Fruit fly (Drosophila melanogaster): ENCODE measurements around the gene ear.
A peak's percentile ranks its signal among the peaks of the same experiment; 100 is the strongest.

Gene ear

DNA sequence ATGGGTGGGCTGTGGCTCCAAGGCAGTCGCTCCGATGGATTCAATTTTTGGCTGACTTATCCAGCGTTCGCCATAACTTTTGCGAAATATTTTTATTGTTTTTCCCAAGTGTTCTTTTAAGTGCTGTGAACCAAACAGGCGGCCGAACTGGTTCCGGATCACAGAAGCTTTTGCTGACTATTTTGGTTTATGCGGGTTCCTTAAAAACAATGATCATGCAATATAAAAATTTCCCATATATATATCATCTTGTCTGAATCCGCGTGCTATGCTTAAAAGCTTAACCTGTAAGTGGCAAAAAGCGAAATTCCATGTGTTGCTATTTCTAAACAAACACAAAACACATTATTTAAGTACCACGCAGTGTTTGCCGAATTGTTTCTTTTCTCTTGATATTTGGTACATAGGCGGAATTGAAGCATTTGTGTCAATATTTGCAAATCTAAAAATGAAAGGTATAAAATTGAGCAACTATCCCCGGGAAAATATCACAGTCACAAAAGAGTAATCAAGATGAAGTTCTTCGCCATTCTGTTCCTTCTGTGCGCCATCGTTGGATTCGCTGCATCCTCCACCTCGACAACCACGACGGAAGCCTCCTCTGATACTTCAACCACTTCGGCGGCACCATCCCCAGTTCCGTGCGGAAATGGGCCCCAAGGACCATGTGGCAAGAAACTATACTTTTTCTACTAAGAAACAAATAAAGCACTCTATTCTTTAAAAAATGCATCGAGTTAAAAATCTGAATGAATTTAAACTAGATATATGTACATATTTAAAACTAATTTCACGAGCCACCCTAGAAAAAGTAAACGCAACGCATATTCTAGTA is 427 bp upstream of the ear start, which contains the start of the genes CG6276 and CG44040 (continued):
- TF ChIP-seq B-H2 (GFP tag; optimal IDR thresholded peaks at IDR 0.05) (peak; percentile 45), chif (GFP tag; optimal IDR thresholded peaks at IDR 0.05) (peak in 1 of 2 experiments; percentile 25), mirr (GFP tag; optimal IDR thresholded peaks at IDR 0.05) (no peak), gro (GFP tag; optimal IDR thresholded peaks at IDR 0.05) (peak; percentile 37), gsb-n (tag; optimal IDR thresholded peaks at IDR 0.05) (peak; percentile 2), CG18476 (GFP tag; optimal IDR thresholded peaks at IDR 0.05) (no peak), Deaf1 (tag; optimal IDR thresholded peaks at IDR 0.05) (no peak), Mad (GFP tag; optimal IDR thresholded peaks at IDR 0.05) (no peak), wdn (GFP tag; IDR thresholded peaks at IDR 0.05) (no peak), CG17361 (GFP tag; IDR thresholded peaks at IDR 0.05) (peak; percentile 67), cad (GFP tag; optimal IDR thresholded peaks at IDR 0.05) (no peak), nom (GFP tag; optimal IDR thresholded peaks at IDR 0.05) (peak; percentile 15), Dll (GFP tag; IDR thresholded peaks at IDR 0.05; ENCODE audit: partially characterized antibody) (no peak), z (GFP tag; IDR thresholded peaks at IDR 0.05) (no peak), gt (GFP tag; IDR thresholded peaks at IDR 0.05) (no peak), btn (GFP tag; optimal IDR thresholded peaks at IDR 0.05) (no peak), Dbx (GFP tag; IDR thresholded peaks at IDR 0.05) (peak; percentile 40; the same call in 1 of the 3 replicates), Hey (tag; optimal IDR thresholded peaks at IDR 0.05) (no peak), caup (GFP tag; optimal IDR thresholded peaks at IDR 0.05; ENCODE audit: severe bottlenecking) (peak; percentile 60), CG3995 (GFP tag; optimal IDR thresholded peaks at IDR 0.05) (peak; percentile 46), CG16863 (GFP tag; optimal IDR thresholded peaks at IDR 0.05) (peak; percentile 9), pfk (GFP tag; optimal IDR thresholded peaks at IDR 0.05) (no peak), klu (GFP tag; IDR thresholded peaks at IDR 0.05) (0 out of 2 replicates have a peak, but pooled peaks have one; percentile 14), maf-S (GFP tag; optimal IDR thresholded peaks at IDR 0.05) (no peak), luna (GFP tag; optimal IDR thresholded peaks at IDR 0.05) (peak; percentile 34), kni (GFP tag; optimal IDR thresholded peaks at IDR 0.05) (no peak), al (GFP tag; IDR thresholded peaks at IDR 0.05) (peak; percentile 9; the same call in 1 of the 2 replicates), CG15073 (GFP tag; optimal IDR thresholded peaks at IDR 0.05) (no peak), CG4820 (GFP tag; optimal IDR thresholded peaks at IDR 0.05) (peak; percentile 99), CG8478 (optimal IDR thresholded peaks at IDR 0.05) (no peak), lilli (GFP tag; optimal IDR thresholded peaks at IDR 0.05) (peak; percentile 64), CG1603 (tag; optimal IDR thresholded peaks at IDR 0.05) (peak; percentile 55), CG34376 (GFP tag; optimal IDR thresholded peaks at IDR 0.05) (peak; percentile 58), ham (GFP tag; IDR thresholded peaks at IDR 0.05) (no peak), MESR4 (GFP tag; optimal IDR thresholded peaks at IDR 0.05) (peak; percentile 63), Mes4 (GFP tag; optimal IDR thresholded peaks at IDR 0.05) (no peak), CG7928 (GFP tag; optimal IDR thresholded peaks at IDR 0.05) (no peak), HLHmδ (GFP tag; optimal IDR thresholded peaks at IDR 0.05) (no peak), CG3726 (GFP tag; IDR thresholded peaks at IDR 0.05) (no peak), chm (GFP tag; IDR thresholded peaks at IDR 0.05) (no peak), Lim3 (GFP tag; IDR thresholded peaks at IDR 0.05) (no peak), schlank (tag; optimal IDR thresholded peaks at IDR 0.05) (peak; percentile 6), CG1024 (GFP tag; IDR thresholded peaks at IDR 0.05) (no peak), sc (optimal IDR thresholded peaks at IDR 0.05) (no peak), sc (GFP tag; optimal IDR thresholded peaks at IDR 0.05) (no peak), CG16815 (GFP tag; optimal IDR thresholded peaks at IDR 0.05) (no peak), CG10959 (GFP tag; IDR thresholded peaks at IDR 0.05) (no peak), ase (GFP tag; IDR thresholded peaks at IDR 0.05) (peak; percentile 10; the same call in 1 of the 3 replicates), tin (GFP tag; optimal IDR thresholded peaks at IDR 0.05) (no peak), ATbp (GFP tag; optimal IDR thresholded peaks at IDR 0.05) (peak; percentile 36)
